Fruit fly (Drosophila melanogaster): Measurements from ENCODE around the gene CG32986.

The CG32986 gene

dm6 chr2L:8855482-8855881, 7.1 kb upstream of the CG32986 start (continued):
- TF ChIP-seq Gug (GFP tag; IDR thresholded peaks at IDR 0.05) (no peak), cyc (GFP tag; optimal IDR thresholded peaks at IDR 0.05) (peak; percentile 45), Eip78C (GFP tag) (peak; percentile 89), CG3032 (tag; optimal IDR thresholded peaks at IDR 0.05) (peak; percentile 69), vri (GFP tag; optimal IDR thresholded peaks at IDR 0.05) (no peak), Eip75B (GFP tag; optimal IDR thresholded peaks at IDR 0.05) (peak; percentile 52), Sox102F (GFP tag; optimal IDR thresholded peaks at IDR 0.05) (peak; percentile 25), CG8632 (GFP tag; optimal IDR thresholded peaks at IDR 0.05) (no peak), CG31627 (GFP tag; optimal IDR thresholded peaks at IDR 0.05) (no peak), lz (GFP tag; optimal IDR thresholded peaks at IDR 0.05) (peak; percentile 28), acj6 (GFP tag; optimal IDR thresholded peaks at IDR 0.05) (peak; percentile 25), Hr39 (GFP tag; optimal IDR thresholded peaks at IDR 0.05) (peak; percentile 30), CG3919 (GFP tag; optimal IDR thresholded peaks at IDR 0.05) (peak; percentile 63), CG10631 (GFP tag; optimal IDR thresholded peaks at IDR 0.05) (peak; percentile 40)

- no peak for TF ChIP-seq CG8632 (GFP tag; optimal IDR thresholded peaks at IDR 0.05)
- TF ChIP-seq CG1621 (tag; optimal IDR thresholded peaks at IDR 0.05), result peak; percentile 32
- no peak for TF ChIP-seq Hr4 (GFP tag; optimal IDR thresholded peaks at IDR 0.05)
- TF ChIP-seq CG6808 (GFP tag; optimal IDR thresholded peaks at IDR 0.05), result no peak
- no peak for TF ChIP-seq CG31627 (GFP tag; optimal IDR thresholded peaks at IDR 0.05)
- no peak for TF ChIP-seq fkh (GFP tag; optimal IDR thresholded peaks at IDR 0.05)
- no peak for TF ChIP-seq CG6792 (GFP tag; optimal IDR thresholded peaks at IDR 0.05)
- no peak for TF ChIP-seq CG7368 (GFP tag; optimal IDR thresholded peaks at IDR 0.05)
- no peak for TF ChIP-seq Smox (GFP tag; optimal IDR thresholded peaks at IDR 0.05)
- no peak for TF ChIP-seq CG3032 (tag; optimal IDR thresholded peaks at IDR 0.05)
- no peak for TF ChIP-seq CG4318 (GFP tag; optimal IDR thresholded peaks at IDR 0.05)
- TF ChIP-seq dsx (GFP tag; optimal IDR thresholded peaks at IDR 0.05; ENCODE audit: poor library complexity, severe bottlenecking), result peak; percentile 14
- TF ChIP-seq ss (GFP tag; optimal IDR thresholded peaks at IDR 0.05), result peak in 1 of 2 experiments; percentile 89
- no peak for TF ChIP-seq CG16779 (tag; optimal IDR thresholded peaks at IDR 0.05)
- no peak for TF ChIP-seq Hr39 (GFP tag; optimal IDR thresholded peaks at IDR 0.05)
- TF ChIP-seq Hr38 (GFP tag; optimal IDR thresholded peaks at IDR 0.05), result no peak
Observed at dm6 chr2L:8857752-8858151, 4.8 kb upstream of the CG32986 start.

- TF ChIP-seq svp (GFP tag), result peak; percentile 60
- no peak for TF ChIP-seq acj6 (GFP tag; optimal IDR thresholded peaks at IDR 0.05)
- no peak for TF ChIP-seq topi (GFP tag; optimal IDR thresholded peaks at IDR 0.05)
- TF ChIP-seq esn (GFP tag; optimal IDR thresholded peaks at IDR 0.05), result peak; percentile 27
- TF ChIP-seq fkh (GFP tag; optimal IDR thresholded peaks at IDR 0.05), result peak; percentile 73
- peak; percentile 9 for TF ChIP-seq Smox (GFP tag; optimal IDR thresholded peaks at IDR 0.05)
- TF ChIP-seq CG8632 (GFP tag; optimal IDR thresholded peaks at IDR 0.05), result no peak
- peak; percentile 75 for TF ChIP-seq vri (GFP tag; optimal IDR thresholded peaks at IDR 0.05)
- no peak for TF ChIP-seq CG32006 (GFP tag; optimal IDR thresholded peaks at IDR 0.05)
- TF ChIP-seq Met (GFP tag; optimal IDR thresholded peaks at IDR 0.05), result peak; percentile 3
- peak; percentile 29 for TF ChIP-seq Sox102F (GFP tag; optimal IDR thresholded peaks at IDR 0.05)
- TF ChIP-seq achi (GFP tag; optimal IDR thresholded peaks at IDR 0.05), result no peak
Observed at dm6 chr2L:8859839-8860238, 2.7 kb upstream of the CG32986 start.

- TF ChIP-seq CG8632 (GFP tag; optimal IDR thresholded peaks at IDR 0.05) (no peak), esn (GFP tag; optimal IDR thresholded peaks at IDR 0.05) (peak; percentile 43), CG16779 (tag; optimal IDR thresholded peaks at IDR 0.05) (peak; percentile 10), Smox (GFP tag; optimal IDR thresholded peaks at IDR 0.05) (peak; percentile 42), fd85E (GFP tag; optimal IDR thresholded peaks at IDR 0.05) (no peak), ss (GFP tag; optimal IDR thresholded peaks at IDR 0.05) (peak in 1 of 2 experiments; percentile 28), CG1621 (tag; optimal IDR thresholded peaks at IDR 0.05) (peak; percentile 13), Sox14 (GFP tag; optimal IDR thresholded peaks at IDR 0.05) (peak; percentile 21), Hr38 (GFP tag; optimal IDR thresholded peaks at IDR 0.05) (no peak), CG8119 (GFP tag; IDR thresholded peaks at IDR 0.05) (peak; percentile 61; the same call in 1 of the 3 replicates), CG9139 (GFP tag; optimal IDR thresholded peaks at IDR 0.05) (peak; percentile 13), OdsH (GFP tag; optimal IDR thresholded peaks at IDR 0.05) (peak; percentile 40), CG3032 (tag; optimal IDR thresholded peaks at IDR 0.05) (peak; percentile 56), CG4318 (GFP tag; optimal IDR thresholded peaks at IDR 0.05) (no peak), salr (GFP tag; optimal IDR thresholded peaks at IDR 0.05) (no peak), Sox102F (GFP tag; optimal IDR thresholded peaks at IDR 0.05) (peak; percentile 38), Sox15 (GFP tag; optimal IDR thresholded peaks at IDR 0.05) (no peak), lz (GFP tag; optimal IDR thresholded peaks at IDR 0.05) (peak; percentile 50), CG8319 (GFP tag; optimal IDR thresholded peaks at IDR 0.05) (no peak), CG7368 (GFP tag; optimal IDR thresholded peaks at IDR 0.05) (peak; percentile 27), CG34406 (GFP tag; optimal IDR thresholded peaks at IDR 0.05) (peak; percentile 28), Gug (GFP tag; IDR thresholded peaks at IDR 0.05) (peak; percentile 21; the same call in 1 of the 2 replicates), Blimp-1 (GFP tag; optimal IDR thresholded peaks at IDR 0.05) (peak; percentile 24), CG10631 (GFP tag; optimal IDR thresholded peaks at IDR 0.05) (peak; percentile 19), spab (GFP tag; optimal IDR thresholded peaks at IDR 0.05) (peak; percentile 31)
Observed at dm6 chr2L:8860767-8861166, 1.8 kb upstream of the CG32986 start.

Measured in whole organism, prepupa.